Fruit fly (Drosophila melanogaster) whole organism, pupa: ENCODE measurements around the gene gny.
A peak's percentile ranks its signal among the peaks of the same experiment; 100 is the strongest.

Experiments used
- CG10348 ChIP-seq: fragments of 200-800 bp; sonication (Bioruptor generic); IDR thresholded peaks from 2 replicates; pipeline ENCODE4 v1.3.6; 2022; ENCODE audit warnings: missing biosample characterization, missing genetic modification characterization
- CG12605 ChIP-seq: fragments of 200-800 bp; sonication (Bioruptor generic); IDR thresholded peaks from 2 replicates; pipeline ENCODE4 v1.3.6; 2022; ENCODE audit warnings: missing biosample characterization, missing genetic modification characterization
- CG13204 ChIP-seq: fragments of 200-800 bp; sonication (Bioruptor generic); optimal IDR thresholded peaks from 2 replicates; lab custom pipeline; 2018; ENCODE audit warnings: missing biosample characterization, mild to moderate bottlenecking, missing genetic modification characterization, moderate library complexity
- CG14655 ChIP-seq: fragments of 200-800 bp; sonication (Bioruptor generic); optimal IDR thresholded peaks from 3 replicates; lab custom pipeline; 2017; ENCODE audit warnings: mild to moderate bottlenecking, missing biosample characterization, missing genetic modification reagents, missing genetic modification characterization
- CG15710 ChIP-seq: fragments of 200-800 bp; sonication (Bioruptor generic); optimal IDR thresholded peaks from 2 replicates; lab custom pipeline; 2018; ENCODE audit warnings: missing biosample characterization, mild to moderate bottlenecking, missing genetic modification characterization, moderate library complexity
- CG17806 ChIP-seq: fragments of 200-800 bp; sonication (Bioruptor generic); optimal IDR thresholded peaks from 2 replicates; lab custom pipeline; 2018; ENCODE audit warnings: missing biosample characterization, mild to moderate bottlenecking, missing genetic modification characterization, moderate library complexity
- CG32121 ChIP-seq: fragments of 200-800 bp; sonication (Bioruptor generic); IDR thresholded peaks from 2 replicates; pipeline ENCODE4 v1.3.6; 2022; ENCODE audit warnings: missing biosample characterization, missing genetic modification characterization
- CG34367 ChIP-seq: fragments of 200-800 bp; sonication (Bioruptor generic); optimal IDR thresholded peaks from 2 replicates; lab custom pipeline; 2018; ENCODE audit warnings: missing biosample characterization, mild to moderate bottlenecking, missing genetic modification characterization
- CG4496 ChIP-seq: fragments of 200-800 bp; sonication (Bioruptor generic); IDR thresholded peaks from 3 replicates; pipeline ENCODE4 v1.3.6; 2022; ENCODE audit warnings: missing biosample characterization, missing genetic modification characterization
- CG8159 ChIP-seq: fragments of 200-800 bp; sonication (Bioruptor generic); optimal IDR thresholded peaks from 3 replicates; lab custom pipeline; 2018; ENCODE audit warnings: missing biosample characterization, mild to moderate bottlenecking, missing genetic modification characterization, moderate library complexity
- CG8301 ChIP-seq: fragments of 200-800 bp; sonication (Bioruptor generic); optimal IDR thresholded peaks from 2 replicates; lab custom pipeline; 2018; ENCODE audit warnings: missing biosample characterization, mild to moderate bottlenecking, missing genetic modification characterization
- CG9948 ChIP-seq: fragments of 200-800 bp; sonication (Bioruptor generic); optimal IDR thresholded peaks from 2 replicates; lab custom pipeline; 2018; ENCODE audit warnings: missing biosample characterization, mild to moderate bottlenecking, missing genetic modification characterization, moderate library complexity
- D1 ChIP-seq: fragments of 200-800 bp; sonication (Bioruptor generic); optimal IDR thresholded peaks from 2 replicates; lab custom pipeline; 2018; ENCODE audit warnings: missing biosample characterization, mild to moderate bottlenecking, missing genetic modification characterization, moderate library complexity
- EcR ChIP-seq: fragments of 200-800 bp; sonication (Bioruptor generic); optimal IDR thresholded peaks from 3 replicates; lab custom pipeline; 2019; ENCODE audit warnings: missing biosample characterization, missing genetic modification characterization, mild to moderate bottlenecking, moderate library complexity, missing genetic modification reagents
- Ets98B ChIP-seq: fragments of 200-800 bp; sonication (Bioruptor generic); IDR thresholded peaks from 2 replicates; pipeline ENCODE4 v1.3.6; 2022; ENCODE audit warnings: missing biosample characterization, missing genetic modification characterization
- Pif1A ChIP-seq: fragments of 200-800 bp; sonication (Bioruptor generic); optimal IDR thresholded peaks from 3 replicates; lab custom pipeline; 2016; ENCODE audit warnings: missing biosample characterization, missing genetic modification characterization
- Pif1B ChIP-seq: fragments of 200-800 bp; sonication (Bioruptor generic); optimal IDR thresholded peaks from 3 replicates; lab custom pipeline; 2016; ENCODE audit warnings: missing biosample characterization, missing genetic modification characterization
- Snoo ChIP-seq: fragments of 200-800 bp; sonication (Bioruptor generic); optimal IDR thresholded peaks from 3 replicates; lab custom pipeline; 2017; ENCODE audit warnings: missing biosample characterization, mild to moderate bottlenecking, missing genetic modification characterization, inconsistent platforms
- fd96Ca ChIP-seq: fragments of 200-800 bp; sonication (Bioruptor generic); IDR thresholded peaks from 3 replicates; pipeline ENCODE4 v1.3.6; 2022; ENCODE audit warnings: missing biosample characterization, missing genetic modification characterization
- gl ChIP-seq: fragments of 200-800 bp; sonication (Bioruptor generic); optimal IDR thresholded peaks from 2 replicates; lab custom pipeline; 2018; ENCODE audit warnings: missing biosample characterization, mild to moderate bottlenecking, missing genetic modification characterization
- rn ChIP-seq: fragments of 200-800 bp; sonication (Bioruptor generic); IDR thresholded peaks from 2 replicates; pipeline ENCODE4 v1.3.6; 2022; ENCODE audit warnings: missing biosample characterization, missing genetic modification characterization

gny gene

DNA sequence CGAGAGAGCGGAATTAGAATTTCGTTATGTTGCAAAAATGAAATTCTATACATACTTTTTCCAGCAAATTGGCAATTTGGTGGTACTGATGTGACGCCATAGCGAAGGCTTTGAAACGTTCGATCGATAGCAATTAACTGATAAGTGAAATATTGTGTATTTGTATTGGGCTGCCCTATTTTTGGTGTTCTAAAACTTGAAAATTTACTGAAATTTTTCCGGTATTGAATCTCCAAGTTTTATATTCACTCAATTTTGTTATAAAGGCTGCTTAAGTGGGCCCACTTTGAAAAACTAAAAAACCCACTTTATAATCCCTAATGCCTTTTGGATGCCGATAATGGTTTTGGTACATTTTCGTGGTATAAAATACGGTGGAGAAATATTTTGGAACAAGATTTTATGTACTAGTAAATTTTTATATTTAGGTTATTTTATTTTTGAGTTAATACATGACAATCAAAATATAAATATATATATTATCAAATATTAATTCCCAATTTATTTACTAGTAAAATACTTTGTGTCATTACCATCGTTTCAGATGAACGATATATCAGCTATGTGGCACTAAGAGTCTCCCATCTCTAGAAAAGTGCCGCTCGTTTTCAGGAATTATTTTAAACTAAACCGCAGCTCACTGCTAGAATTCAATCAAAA is 17.4 kb upstream of the gny start, which contains the start of the genes Cand1 and pim:
Cand1 (minus strand) TSS at position 300 of the 660 bp plus-strand sequence.
pim (plus strand) TSS at position 582 of the 660 bp plus-strand sequence.
- no peak for TF ChIP-seq rn (GFP tag; lab: Robert Waterston, UW)
- no peak for TF ChIP-seq EcR (GFP tag; lab: Kevin White, UChicago)
- no peak for TF ChIP-seq CG9948 (tag; lab: Kevin White, UChicago)
- TF ChIP-seq CG13204 (GFP tag; lab: Kevin White, UChicago), result no peak
- TF ChIP-seq CG34367 (tag; lab: Kevin White, UChicago), result no peak
- no peak for TF ChIP-seq CG17806 (tag; lab: Kevin White, UChicago)
- TF ChIP-seq CG8301 (tag; lab: Kevin White, UChicago), result no peak
- no peak for TF ChIP-seq Pif1B (GFP tag; lab: Kevin White, UChicago)
- TF ChIP-seq gl (tag; lab: Kevin White, UChicago), result no peak
- TF ChIP-seq Snoo, result no peak

DNA sequence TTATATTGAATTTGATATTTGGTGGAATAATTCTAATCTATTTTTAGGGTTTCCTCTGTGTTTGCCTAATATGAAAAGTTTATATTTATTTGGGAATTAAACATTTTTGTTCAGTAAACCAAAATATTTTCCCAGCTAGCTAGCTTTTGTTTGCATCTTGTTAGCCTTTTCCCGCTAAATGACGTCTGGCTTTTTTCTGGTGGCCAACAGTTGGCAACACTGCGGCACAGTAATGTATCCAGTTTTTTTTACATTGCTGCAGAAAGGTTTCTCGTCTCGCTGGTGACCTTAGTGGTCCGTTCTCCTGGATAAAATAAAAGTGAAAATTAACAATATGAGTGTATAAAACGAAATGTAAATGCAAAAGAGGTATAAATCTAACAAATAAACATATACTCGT is 15.7 kb upstream of the gny start, which contains the start of gene lft:
lft (plus strand) TSS at position 243 of the 400 bp plus-strand sequence.
- TF ChIP-seq CG15710 (tag; lab: Kevin White, UChicago) (no peak), CG13204 (GFP tag; lab: Kevin White, UChicago) (no peak)

DNA sequence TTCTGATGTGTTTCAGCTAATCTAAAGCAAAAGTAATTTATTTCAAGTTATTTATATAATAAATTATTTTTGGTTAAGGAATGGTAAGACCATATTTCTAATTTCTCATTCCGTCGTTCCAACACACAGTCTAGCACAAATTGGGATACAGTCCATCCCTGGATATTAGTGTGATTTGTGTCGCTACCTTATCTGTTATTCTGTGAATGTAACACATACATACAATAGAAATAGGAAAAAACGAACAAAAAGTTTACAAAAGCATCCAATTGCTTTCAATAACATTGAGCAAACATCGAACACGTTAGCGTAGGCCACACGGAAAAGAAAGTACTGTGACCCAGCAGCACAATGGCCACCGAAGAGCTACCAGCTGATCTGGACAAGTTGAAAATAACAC is 13.4 kb upstream of the gny start, which contains the start of gene CG5056:
CG5056 (plus strand) TSS at position 168 of the 400 bp plus-strand sequence.
- TF ChIP-seq CG14655 (GFP tag; lab: Kevin White, UChicago) (no peak), CG34367 (tag; lab: Kevin White, UChicago) (peak; percentile 32), Snoo (peak; percentile 2), CG12605 (peak; percentile 11; the same call in 1 of the 2 replicates), Ets98B (peak; percentile 29; the same call in 1 of the 2 replicates), CG17806 (tag; lab: Kevin White, UChicago) (peak; percentile 6), CG10348 (GFP tag; lab: Robert Waterston, UW) (no peak), D1 (tag; lab: Kevin White, UChicago) (no peak), CG8159 (tag; lab: Kevin White, UChicago) (no peak), CG8301 (tag; lab: Kevin White, UChicago) (no peak), CG32121 (GFP tag; lab: Robert Waterston, UW) (peak; percentile 41; the same call in 1 of the 2 replicates), CG4496 (GFP tag; lab: Robert Waterston, UW) (no peak), CG9948 (tag; lab: Kevin White, UChicago) (peak; percentile 30), fd96Ca (GFP tag; lab: Robert Waterston, UW) (no peak), CG13204 (GFP tag; lab: Kevin White, UChicago) (no peak), Pif1B (GFP tag; lab: Kevin White, UChicago) (no peak), gl (tag; lab: Kevin White, UChicago) (peak; percentile 57), Pif1A (GFP tag; lab: Kevin White, UChicago) (no peak), CG15710 (tag; lab: Kevin White, UChicago) (peak; percentile 40), rn (GFP tag; lab: Robert Waterston, UW) (no peak), EcR (GFP tag; lab: Kevin White, UChicago) (no peak)

DNA sequence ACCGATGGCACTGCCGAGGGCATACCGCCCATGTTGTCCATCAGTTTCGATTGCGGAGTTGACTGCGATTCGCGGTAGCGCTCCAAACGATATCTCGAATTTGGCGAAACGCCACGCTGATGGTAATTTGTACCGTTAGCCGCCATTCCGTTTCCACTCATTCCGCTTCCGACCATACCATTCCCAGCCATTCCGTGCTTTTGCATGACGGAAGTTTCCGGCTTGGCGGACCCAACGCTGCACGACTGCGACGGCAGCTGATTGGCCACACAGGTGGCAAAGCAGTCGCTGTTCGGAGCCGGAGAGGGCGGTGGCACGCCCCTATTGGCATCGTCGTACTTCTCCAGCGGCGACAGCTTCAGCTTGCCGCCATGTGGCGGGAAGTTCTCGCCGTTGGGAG is 7.6 kb upstream of the gny start:
- TF ChIP-seq CG32121 (GFP tag; lab: Robert Waterston, UW), result no peak
- TF ChIP-seq CG4496 (GFP tag; lab: Robert Waterston, UW), result no peak

DNA sequence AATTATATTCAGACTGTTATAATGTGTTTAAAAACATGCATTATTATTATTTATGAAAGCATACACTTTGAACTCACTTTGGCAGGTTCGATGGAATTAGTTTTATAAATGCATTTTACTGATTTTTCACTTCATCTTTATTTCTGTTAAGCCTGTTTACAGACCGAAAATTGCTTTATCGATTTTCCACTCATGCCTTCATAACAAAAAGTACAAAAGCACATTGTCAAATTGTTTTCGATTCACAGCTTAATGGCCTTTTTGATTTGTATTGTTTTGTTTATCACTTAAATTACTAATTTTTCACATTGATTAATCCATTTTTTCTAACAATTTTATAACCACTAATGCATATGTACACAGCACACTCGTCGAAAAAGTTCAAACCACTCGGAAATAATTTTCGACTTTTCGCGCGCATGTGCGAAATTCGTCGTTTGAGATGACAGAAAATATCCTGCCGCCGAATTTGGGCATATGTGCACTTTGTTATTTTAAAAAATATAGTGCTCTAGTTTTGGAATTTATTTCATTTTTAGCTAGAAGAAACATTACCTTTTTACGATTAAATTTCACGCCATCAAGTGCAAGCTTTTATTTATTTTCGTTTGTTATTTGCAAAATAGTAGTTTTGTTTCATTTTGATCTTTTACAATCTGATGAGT is 6.2 kb upstream of the gny start, which contains the start of gene rho-5:
rho-5 (minus strand) TSS at position 296 of the 665 bp plus-strand sequence.
- no peak for TF ChIP-seq CG10348 (GFP tag; lab: Robert Waterston, UW)
- TF ChIP-seq rn (GFP tag; lab: Robert Waterston, UW), result no peak
- TF ChIP-seq CG15710 (tag; lab: Kevin White, UChicago), result no peak
- TF ChIP-seq CG8301 (tag; lab: Kevin White, UChicago), result no peak
- no peak for TF ChIP-seq Ets98B
- TF ChIP-seq CG32121 (GFP tag; lab: Robert Waterston, UW), result no peak
- no peak for TF ChIP-seq CG17806 (tag; lab: Kevin White, UChicago)
- no peak for TF ChIP-seq CG13204 (GFP tag; lab: Kevin White, UChicago)
- TF ChIP-seq Pif1A (GFP tag; lab: Kevin White, UChicago), result no peak
- no peak for TF ChIP-seq CG9948 (tag; lab: Kevin White, UChicago)
- TF ChIP-seq D1 (tag; lab: Kevin White, UChicago), result no peak
- no peak for TF ChIP-seq fd96Ca (GFP tag; lab: Robert Waterston, UW)
- TF ChIP-seq Snoo, result no peak
